Fruit fly (Drosophila melanogaster) whole organism, embryonic: Measurements from ENCODE around the gene Spt6.

ENCODE experiments used
- BtbVII ChIP-seq: fragments of 200-800 bp; sonication (Bioruptor generic); optimal IDR thresholded peaks from 3 replicates; lab custom pipeline; 2017; ENCODE audit warnings: missing biosample characterization, mild to moderate bottlenecking, missing genetic modification characterization
- CG11247 ChIP-seq: fragments of 200-800 bp; sonication (Bioruptor generic); IDR thresholded peaks from 2 replicates; pipeline ENCODE4 v1.3.6; 2022; ENCODE audit warnings: missing biosample characterization, missing genetic modification characterization
- CG14860 ChIP-seq: fragments of 200-800 bp; sonication (Bioruptor generic); IDR thresholded peaks from 3 replicates; pipeline ENCODE4 v1.3.6; 2022; ENCODE audit warnings: missing biosample characterization, missing genetic modification characterization; ENCODE audit not compliant: partially characterized antibody
- CG15514 ChIP-seq: fragments of 200-800 bp; sonication (Bioruptor generic); optimal IDR thresholded peaks from 3 replicates; lab custom pipeline; 2017; ENCODE audit warnings: missing biosample characterization, missing genetic modification characterization, mild to moderate bottlenecking, moderate library complexity, missing genetic modification reagents
- CG15696 ChIP-seq: fragments of 200-800 bp; sonication (Bioruptor generic); optimal IDR thresholded peaks from 2 replicates; lab custom pipeline; 2019; ENCODE audit warnings: missing biosample characterization, mild to moderate bottlenecking, missing genetic modification characterization, moderate library complexity
- CG17912 ChIP-seq: fragments of 200-800 bp; sonication (Bioruptor generic); optimal IDR thresholded peaks from 2 replicates; lab custom pipeline; 2018; ENCODE audit warnings: missing biosample characterization, mild to moderate bottlenecking, missing genetic modification characterization
- CG31388 ChIP-seq: fragments of 200-800 bp; sonication (Bioruptor generic); optimal IDR thresholded peaks from 2 replicates; lab custom pipeline; 2016; ENCODE audit warnings: missing biosample characterization, missing genetic modification characterization
- CG33213 ChIP-seq: fragments of 200-800 bp; sonication (Bioruptor generic); optimal IDR thresholded peaks from 3 replicates; lab custom pipeline; 2016; ENCODE audit warnings: missing biosample characterization, missing genetic modification characterization
- CG4282 ChIP-seq: fragments of 200-800 bp; sonication (Bioruptor generic); optimal IDR thresholded peaks from 2 replicates; lab custom pipeline; 2016; ENCODE audit warnings: missing biosample characterization, missing genetic modification characterization
- CG4360 ChIP-seq: fragments of 200-800 bp; sonication (Bioruptor generic); IDR thresholded peaks from 2 replicates; pipeline ENCODE4 v1.3.6; 2022; ENCODE audit warnings: missing biosample characterization, missing genetic modification characterization
- CG4617 ChIP-seq: fragments of 200-800 bp; sonication (Bioruptor generic); optimal IDR thresholded peaks from 3 replicates; lab custom pipeline; 2016; ENCODE audit warnings: missing biosample characterization, missing genetic modification characterization, borderline replicate concordance
- CG4820 ChIP-seq: fragments of 200-800 bp; sonication (Bioruptor generic); optimal IDR thresholded peaks from 3 replicates; lab custom pipeline; 2016; ENCODE audit warnings: missing biosample characterization, missing genetic modification characterization
- CG7745 ChIP-seq: fragments of 200-800 bp; sonication (Bioruptor generic); optimal IDR thresholded peaks from 2 replicates; lab custom pipeline; 2018; ENCODE audit warnings: missing biosample characterization, mild to moderate bottlenecking, missing genetic modification characterization, moderate library complexity
- CG7928 ChIP-seq: fragments of 200-800 bp; sonication (Bioruptor generic); optimal IDR thresholded peaks from 2 replicates; lab custom pipeline; 2017; ENCODE audit warnings: missing biosample characterization, mild to moderate bottlenecking, missing genetic modification characterization
- CG7987 ChIP-seq: fragments of 200-800 bp; sonication (Bioruptor generic); optimal IDR thresholded peaks from 2 replicates; lab custom pipeline; 2018; ENCODE audit warnings: missing biosample characterization, mild to moderate bottlenecking, missing genetic modification characterization, moderate library complexity
- CG9932 ChIP-seq: fragments of 200-800 bp; sonication (Bioruptor generic); IDR thresholded peaks from 2 replicates; pipeline ENCODE4 v1.3.6; 2022; ENCODE audit warnings: missing biosample characterization, missing genetic modification characterization
- Camta ChIP-seq: fragments of 200-800 bp; sonication (Bioruptor generic); optimal IDR thresholded peaks from 2 replicates; lab custom pipeline; 2016; ENCODE audit warnings: missing biosample characterization, missing genetic modification characterization
- Dip3 ChIP-seq: fragments of 200-800 bp; sonication (Bioruptor generic); optimal IDR thresholded peaks from 3 replicates; lab custom pipeline; 2016; ENCODE audit warnings: missing biosample characterization, missing genetic modification characterization
- Dp ChIP-seq: fragments of 200-800 bp; sonication (Bioruptor generic); optimal IDR thresholded peaks from 2 replicates; lab custom pipeline; 2018; ENCODE audit warnings: missing biosample characterization, mild to moderate bottlenecking, missing genetic modification characterization, moderate library complexity
- Elba2 ChIP-seq: fragments of 200-800 bp; sonication (Bioruptor generic); optimal IDR thresholded peaks from 3 replicates; lab custom pipeline; 2016; ENCODE audit warnings: missing biosample characterization, missing genetic modification characterization
- H15 ChIP-seq: fragments of 200-800 bp; sonication (Bioruptor generic); IDR thresholded peaks from 3 replicates; pipeline ENCODE4 v1.3.6; 2022; ENCODE audit warnings: missing biosample characterization, missing genetic modification characterization
- HLH4C ChIP-seq: fragments of 200-800 bp; sonication (Bioruptor generic); IDR thresholded peaks from 3 replicates; pipeline ENCODE4 v1.3.6; 2022; ENCODE audit warnings: missing biosample characterization, missing genetic modification characterization; ENCODE audit not compliant: partially characterized antibody
- HLHmδ ChIP-seq: fragments of 200-800 bp; sonication (Bioruptor generic); optimal IDR thresholded peaks from 2 replicates; lab custom pipeline; 2018; ENCODE audit warnings: missing biosample characterization, mild to moderate bottlenecking, missing genetic modification characterization, moderate library complexity
- Hsf ChIP-seq: fragments of 200-800 bp; sonication (Bioruptor generic); optimal IDR thresholded peaks from 3 replicates; lab custom pipeline; 2016; ENCODE audit warnings: missing biosample characterization, missing genetic modification characterization
- Jarid2 ChIP-seq: fragments of 200-800 bp; sonication (Bioruptor generic); optimal IDR thresholded peaks from 3 replicates; lab custom pipeline; 2017; ENCODE audit warnings: mild to moderate bottlenecking, missing biosample characterization, missing genetic modification reagents, missing genetic modification characterization
- Med ChIP-seq: fragments of 200-800 bp; sonication (Bioruptor generic); peaks from one replicate; lab custom pipeline; 2016; ENCODE audit warnings: missing biosample characterization, missing genetic modification characterization, mild to moderate bottlenecking, inconsistent platforms, moderate library complexity
- Oli ChIP-seq: fragments of 200-800 bp; sonication (Bioruptor generic); optimal IDR thresholded peaks from 2 replicates; lab custom pipeline; 2018; ENCODE audit warnings: missing biosample characterization, mild to moderate bottlenecking, missing genetic modification characterization, moderate library complexity
- Stat92E ChIP-seq, 3 experiments: fragments of >200 bp in 2 of 3; fragments of 200-800 bp in 1 of 3; sonication (Bioruptor generic) in 1 of 3; optimal IDR thresholded peaks; 2 replicates each; lab custom pipeline; 2017 to 2019; ENCODE audit warnings: missing biosample characterization in 3 of 3, missing genetic modification characterization in 3 of 3, mild to moderate bottlenecking in 1 of 3, moderate library complexity in 1 of 3
- Usf ChIP-seq: fragments of 200-800 bp; sonication (Bioruptor generic); optimal IDR thresholded peaks from 2 replicates; lab custom pipeline; 2017; ENCODE audit warnings: missing genotype, missing biosample characterization, missing genetic modification characterization
- bowl ChIP-seq: fragments of 200-800 bp; sonication (Bioruptor generic); IDR thresholded peaks from 2 replicates; pipeline ENCODE4 v1.3.6; 2022; ENCODE audit warnings: missing biosample characterization, missing genetic modification characterization
- bsh ChIP-seq, 2 experiments: fragments of 200-800 bp; sonication (Bioruptor generic); optimal IDR thresholded peaks; 2 replicates each; lab custom pipeline; 2017 to 2018; ENCODE audit warnings: mild to moderate bottlenecking in 2 of 2, missing biosample characterization in 2 of 2, missing genetic modification characterization in 2 of 2, moderate library complexity in 1 of 2
- cwo ChIP-seq: fragments of 200-800 bp; sonication (Bioruptor generic); optimal IDR thresholded peaks from 3 replicates; lab custom pipeline; 2017; ENCODE audit warnings: missing biosample characterization, missing genetic modification characterization, mild to moderate bottlenecking, moderate library complexity, missing genetic modification reagents
- danr ChIP-seq: fragments of 200-800 bp; sonication (Bioruptor generic); IDR thresholded peaks from 2 replicates; pipeline ENCODE4 v1.3.6; 2022; ENCODE audit warnings: missing biosample characterization, missing genetic modification characterization
- dm ChIP-seq: fragments of 200-800 bp; sonication (Bioruptor generic); optimal IDR thresholded peaks from 3 replicates; lab custom pipeline; 2016; ENCODE audit warnings: missing biosample characterization, missing genetic modification characterization
- esg ChIP-seq: fragments of 200-800 bp; sonication (Bioruptor generic); conservative IDR thresholded peaks from 2 replicates; pipeline ENCODE4 v1.3.6; 2022; ENCODE audit warnings: missing biosample characterization, missing genetic modification characterization
- exex ChIP-seq: fragments of 200-800 bp; sonication (Bioruptor generic); optimal IDR thresholded peaks from 4 replicates; lab custom pipeline; 2018; ENCODE audit warnings: missing biosample characterization, mild to moderate bottlenecking, missing genetic modification characterization, moderate library complexity
- gsb-n ChIP-seq: fragments of 200-800 bp; sonication (Bioruptor generic); optimal IDR thresholded peaks from 3 replicates; lab custom pipeline; 2018; ENCODE audit warnings: missing biosample characterization, mild to moderate bottlenecking, missing genetic modification characterization
- hth ChIP-seq: fragments of >200 bp; optimal IDR thresholded peaks from 2 replicates; lab custom pipeline; 2017; ENCODE audit warnings: inconsistent platforms
- ind ChIP-seq: fragments of 200-800 bp; sonication (Bioruptor generic); optimal IDR thresholded peaks from 3 replicates; lab custom pipeline; 2016; ENCODE audit warnings: missing biosample characterization, missing genetic modification characterization
- lilli ChIP-seq: fragments of 200-800 bp; sonication (Bioruptor generic); optimal IDR thresholded peaks from 3 replicates; lab custom pipeline; 2016; ENCODE audit warnings: missing biosample characterization, missing genetic modification characterization
- pb ChIP-seq: fragments of 200-800 bp; sonication (Bioruptor generic); optimal IDR thresholded peaks from 3 replicates; lab custom pipeline; 2016; ENCODE audit warnings: missing biosample characterization, missing genetic modification characterization
- pum ChIP-seq: fragments of 200-800 bp; sonication (Bioruptor generic); optimal IDR thresholded peaks from 2 replicates; lab custom pipeline; 2016; ENCODE audit warnings: missing biosample characterization, missing genetic modification characterization
- ranshi ChIP-seq: fragments of 200-800 bp; sonication (Bioruptor generic); IDR thresholded peaks from 2 replicates; pipeline ENCODE4 v1.3.6; 2022; ENCODE audit warnings: missing biosample characterization, missing genetic modification characterization
- repo ChIP-seq: fragments of 200-800 bp; sonication (Bioruptor generic); optimal IDR thresholded peaks from 2 replicates; lab custom pipeline; 2016; ENCODE audit warnings: missing biosample characterization, missing genetic modification characterization
- rib ChIP-seq: fragments of 200-800 bp; sonication (Bioruptor generic); IDR thresholded peaks from 2 replicates; pipeline ENCODE4 v1.3.6; 2022; ENCODE audit warnings: missing biosample characterization, missing genetic modification characterization
- run ChIP-seq: fragments of 200-800 bp; sonication (Bioruptor generic); optimal IDR thresholded peaks from 3 replicates; lab custom pipeline; 2018; ENCODE audit warnings: missing biosample characterization, mild to moderate bottlenecking, missing genetic modification characterization
- sima ChIP-seq: fragments of 200-800 bp; sonication (Bioruptor generic); optimal IDR thresholded peaks from 2 replicates; lab custom pipeline; 2016; ENCODE audit warnings: missing biosample characterization, missing genetic modification characterization
- slbo ChIP-seq: fragments of 200-800 bp; sonication (Bioruptor generic); IDR thresholded peaks from 2 replicates; pipeline ENCODE4 v1.3.6; 2022; ENCODE audit warnings: missing biosample characterization, missing genetic modification characterization
- tgo ChIP-seq: fragments of 200-800 bp; sonication (Bioruptor generic); IDR thresholded peaks from 3 replicates; pipeline ENCODE4 v1.3.6; 2022; ENCODE audit warnings: missing biosample characterization, missing genetic modification characterization
- unc-4 ChIP-seq: fragments of 200-800 bp; sonication (Bioruptor generic); IDR thresholded peaks from 2 replicates; pipeline ENCODE4 v1.3.6; 2022; ENCODE audit warnings: missing biosample characterization, missing genetic modification characterization; ENCODE audit not compliant: partially characterized antibody
- zfh1 ChIP-seq: fragments of 200-800 bp; sonication (Bioruptor generic); IDR thresholded peaks from 3 replicates; pipeline ENCODE4 v1.3.6; 2022; ENCODE audit warnings: missing biosample characterization, missing genetic modification characterization

Spt6 gene

DNA sequence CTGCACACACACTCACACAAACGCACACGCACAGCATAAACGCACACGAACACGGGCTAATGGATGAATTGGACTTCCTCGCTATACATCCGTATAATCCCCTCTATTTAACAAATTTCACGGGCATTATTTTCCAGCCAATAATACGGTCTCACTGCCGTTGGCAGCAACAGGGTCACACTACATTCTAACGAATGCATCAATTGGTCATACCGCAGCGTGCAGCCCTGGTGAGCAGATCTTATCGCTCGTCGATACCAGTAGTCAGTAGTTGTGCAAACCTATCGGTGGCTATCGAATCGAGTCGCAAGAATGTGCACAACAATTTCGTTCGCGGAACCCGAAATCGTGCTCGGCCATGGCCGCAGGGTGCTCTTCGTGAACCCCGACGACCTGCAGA is 20.2 kb downstream of the Spt6 start, which contains the start of the genes Top3beta and wuho (continued):
- TF ChIP-seq cwo (GFP tag; lab: Kevin White, UChicago) (no peak), Elba2 (GFP tag; lab: Kevin White, UChicago) (peak; percentile 23), repo (peak; percentile 7), BtbVII (no peak), CG4617 (GFP tag; lab: Kevin White, UChicago) (peak; percentile 97), CG4360 (no peak), sima (GFP tag; lab: Kevin White, UChicago) (no peak), lilli (GFP tag; lab: Kevin White, UChicago) (peak; percentile 66), CG7745 (tag; lab: Kevin White, UChicago) (no peak), tgo (GFP tag; lab: Robert Waterston, UW) (no peak), Dp (GFP tag; lab: Kevin White, UChicago) (peak; percentile 49), CG9932 (GFP tag; lab: Robert Waterston, UW) (peak; percentile 54), ind (GFP tag; lab: Kevin White, UChicago) (peak; percentile 23), pb (GFP tag; lab: Kevin White, UChicago) (peak; percentile 6), zfh1 (GFP tag; lab: Robert Waterston, UW) (0 out of 3 replicates have a peak, but pooled peaks have one; percentile 4), ranshi (no peak), CG4820 (GFP tag; lab: Kevin White, UChicago) (no peak), unc-4 (GFP tag; lab: Robert Waterston, UW) (peak; percentile 74), CG4282 (no peak), hth (lab: Kevin White, UChicago) (no peak), CG14860 (GFP tag; lab: Robert Waterston, UW) (peak; percentile 69), Med (GFP tag; lab: Kevin White, UChicago) (peak; percentile 91), CG15514 (GFP tag; lab: Kevin White, UChicago) (peak; percentile 88), Oli (tag; lab: Kevin White, UChicago) (no peak), CG31388 (GFP tag; lab: Kevin White, UChicago) (no peak), CG15696 (tag; lab: Kevin White, UChicago) (no peak), esg (no peak), Stat92E (GFP tag; optimal IDR thresholded peaks at IDR 0.05; lab: Kevin White, UChicago) (peak in 1 of 3 experiments; percentile 73), dm (peak; percentile 79), CG11247 (GFP tag; lab: Robert Waterston, UW) (no peak), pum (GFP tag; lab: Kevin White, UChicago) (peak; percentile 31), HLHmδ (peak; percentile 91), gsb-n (tag; lab: Kevin White, UChicago) (peak; percentile 93), danr (GFP tag; lab: Robert Waterston, UW) (no peak), Dip3 (no peak), CG7928 (GFP tag; lab: Kevin White, UChicago) (peak; percentile 97), Jarid2 (GFP tag; lab: Kevin White, UChicago) (no peak), H15 (GFP tag; lab: Robert Waterston, UW) (no peak), run (tag; lab: Kevin White, UChicago) (peak; percentile 35), Camta (peak; percentile 21), slbo (GFP tag; lab: Robert Waterston, UW) (peak; percentile 55; the same call in 1 of the 2 replicates), exex (no peak), bowl (no peak), CG7987 (GFP tag; lab: Kevin White, UChicago) (peak; percentile 65), Hsf (peak; percentile 39), HLH4C (GFP tag; lab: Robert Waterston, UW) (peak; percentile 79), Usf (GFP tag; lab: Kevin White, UChicago) (no peak), rib (no peak), bsh (GFP tag; optimal IDR thresholded peaks at IDR 0.05; lab: Kevin White, UChicago) (peak in 1 of 2 experiments; percentile 2), CG17912 (GFP tag; lab: Kevin White, UChicago) (peak; percentile 62), CG33213 (GFP tag; lab: Kevin White, UChicago) (peak; percentile 81)
